Worm (Caenorhabditis elegans): Measurements from ENCODE around the gene F14H3.15.

DNA sequence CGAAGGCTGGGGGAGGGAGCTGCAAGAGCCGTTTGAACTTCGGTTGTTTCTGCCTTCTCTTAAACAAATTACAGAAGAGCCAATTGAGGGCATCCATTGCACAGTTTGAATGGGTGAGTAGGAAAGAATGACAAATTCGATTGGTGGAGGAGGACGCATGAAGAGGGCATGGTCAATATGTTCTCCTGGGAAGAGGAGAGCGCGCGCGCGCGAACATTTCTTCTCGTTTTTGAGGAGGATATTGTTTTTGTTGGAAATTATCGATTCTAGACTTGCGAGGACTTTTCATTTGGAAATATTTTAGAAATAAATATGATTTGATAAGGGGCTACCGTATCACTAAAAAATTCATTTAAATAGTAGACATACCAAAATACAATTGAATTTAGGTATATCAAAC is 28.5 kb downstream of the F14H3.15 start, which contains the start of gene T10C6.7:
- no peak for TF ChIP-seq dve-1 (tag; optimal IDR thresholded peaks at IDR 0.05; ENCODE audit: insufficient read depth)
- no peak for TF ChIP-seq F49E8.2 (tag; optimal IDR thresholded peaks at IDR 0.05; ENCODE audit: borderline replicate concordance)
- TF ChIP-seq snpc-4 (tag; optimal IDR thresholded peaks at IDR 0.05), result no peak
- no peak for TF ChIP-seq egl-27 (tag; optimal IDR thresholded peaks at IDR 0.05)
- no peak for TF ChIP-seq mxl-3 (GFP tag; optimal IDR thresholded peaks at IDR 0.05)
- no peak for TF ChIP-seq ctbp-1 (GFP tag; IDR thresholded peaks at IDR 0.05)
- no peak for TF ChIP-seq ceh-20 (GFP tag; IDR thresholded peaks at IDR 0.05)
- TF ChIP-seq pqm-1 (tag; optimal IDR thresholded peaks at IDR 0.05), result no peak
- no peak for TF ChIP-seq Y48G9A.11 (GFP tag; IDR thresholded peaks at IDR 0.05)
- TF ChIP-seq nhr-25 (tag; optimal IDR thresholded peaks at IDR 0.05; ENCODE audit: borderline replicate concordance, insufficient read depth), result no peak
- no peak for TF ChIP-seq nhr-11 (tag; optimal IDR thresholded peaks at IDR 0.05)
